Worm (Caenorhabditis elegans): ENCODE measurements around the gene K12H6.4.

DNA sequence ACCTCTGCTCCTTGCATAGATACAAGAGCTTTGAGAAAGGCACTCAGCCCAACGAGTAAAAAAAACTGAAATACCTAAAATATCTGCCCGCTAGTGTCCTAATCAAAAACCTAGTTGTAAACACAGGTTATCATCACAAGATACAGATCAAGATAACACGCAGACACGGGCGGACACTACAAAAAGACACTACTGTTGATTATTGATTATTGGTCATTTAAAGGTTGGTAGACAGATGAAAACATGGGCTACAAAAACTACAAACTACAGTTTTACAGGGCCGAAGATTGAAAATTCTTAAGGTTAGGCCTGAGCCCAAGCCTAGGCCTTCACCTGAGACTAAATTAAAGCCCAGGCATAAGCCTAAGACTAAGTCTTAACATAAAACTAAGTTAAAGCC is 34.8 kb upstream of the K12H6.4 start:
- no peak for TF ChIP-seq dao-5 (tag; optimal IDR thresholded peaks at IDR 0.05)
- no peak for TF ChIP-seq him-1 (tag; optimal IDR thresholded peaks at IDR 0.05)
- TF ChIP-seq W03F9.2 (tag; optimal IDR thresholded peaks at IDR 0.05): no peak
